Fruit fly (Drosophila melanogaster) whole organism, embryonic: ENCODE results near the gene CG18135.

Experiments used
- CG10565 ChIP-seq: fragments of 200-800 bp; sonication (Bioruptor generic); optimal IDR thresholded peaks from 3 replicates; lab custom pipeline; 2016; ENCODE audit warnings: missing biosample characterization, mild to moderate bottlenecking, missing genetic modification characterization
- CG13894 ChIP-seq: fragments of 200-800 bp; sonication (Bioruptor generic); optimal IDR thresholded peaks from 3 replicates; lab custom pipeline; 2018; ENCODE audit warnings: missing biosample characterization, mild to moderate bottlenecking, missing genetic modification characterization, moderate library complexity
- CG1603 ChIP-seq: fragments of 200-800 bp; sonication (Bioruptor generic); optimal IDR thresholded peaks from 2 replicates; lab custom pipeline; 2019; ENCODE audit warnings: missing biosample characterization, mild to moderate bottlenecking, missing genetic modification characterization, moderate library complexity
- CG2120 ChIP-seq: fragments of 200-800 bp; sonication (Bioruptor generic); optimal IDR thresholded peaks from 3 replicates; lab custom pipeline; 2016; ENCODE audit warnings: missing biosample characterization, missing genetic modification characterization
- CG30020 ChIP-seq: fragments of 200-800 bp; optimal IDR thresholded peaks from 2 replicates; lab custom pipeline; 2019; ENCODE audit warnings: missing biosample characterization, mild to moderate bottlenecking, missing genetic modification characterization, moderate library complexity
- CG31388 ChIP-seq: fragments of 200-800 bp; sonication (Bioruptor generic); optimal IDR thresholded peaks from 2 replicates; lab custom pipeline; 2016; ENCODE audit warnings: missing biosample characterization, missing genetic modification characterization
- CG32767 ChIP-seq: fragments of 200-800 bp; sonication (Bioruptor generic); IDR thresholded peaks from 2 replicates; pipeline ENCODE4 v1.3.6; 2022; ENCODE audit warnings: missing biosample characterization, missing genetic modification characterization
- CG34224 ChIP-seq: fragments of 200-800 bp; sonication (Bioruptor generic); IDR thresholded peaks from 3 replicates; pipeline ENCODE4 v1.3.6; 2022; ENCODE audit warnings: missing biosample characterization, missing genetic modification characterization; ENCODE audit not compliant: partially characterized antibody
- CG4424 ChIP-seq: fragments of 200-800 bp; sonication (Bioruptor generic); optimal IDR thresholded peaks from 3 replicates; lab custom pipeline; 2016; ENCODE audit warnings: missing biosample characterization, missing genetic modification characterization
- CG4707 ChIP-seq: fragments of 200-800 bp; sonication (Bioruptor generic); optimal IDR thresholded peaks from 2 replicates; lab custom pipeline; 2018; ENCODE audit warnings: missing biosample characterization, mild to moderate bottlenecking, missing genetic modification characterization, moderate library complexity
- CG4730 ChIP-seq: fragments of 200-800 bp; sonication (Bioruptor generic); IDR thresholded peaks from 2 replicates; pipeline ENCODE4 v1.3.6; 2022; ENCODE audit warnings: missing biosample characterization, missing genetic modification characterization
- CG5953 ChIP-seq: fragments of 200-800 bp; sonication (Bioruptor generic); IDR thresholded peaks from 2 replicates; pipeline ENCODE4 v1.3.6; 2022; ENCODE audit warnings: missing biosample characterization, missing genetic modification characterization
- CG6254 ChIP-seq: fragments of 200-800 bp; sonication (Bioruptor generic); optimal IDR thresholded peaks from 3 replicates; lab custom pipeline; 2017; ENCODE audit warnings: mild to moderate bottlenecking, missing biosample characterization, missing genetic modification reagents, missing genetic modification characterization
- CG6791 ChIP-seq: fragments of 200-800 bp; sonication (Bioruptor generic); IDR thresholded peaks from 3 replicates; pipeline ENCODE4 v1.3.6; 2022; ENCODE audit warnings: missing biosample characterization, missing genetic modification characterization; ENCODE audit not compliant: partially characterized antibody
- CG7839 ChIP-seq: fragments of 200-800 bp; sonication (Bioruptor generic); optimal IDR thresholded peaks from 3 replicates; lab custom pipeline; 2018; ENCODE audit warnings: missing biosample characterization, mild to moderate bottlenecking, missing genetic modification characterization, moderate library complexity
- CG9797 ChIP-seq: fragments of 200-800 bp; sonication (Bioruptor generic); optimal IDR thresholded peaks from 3 replicates; lab custom pipeline; 2018; ENCODE audit warnings: missing biosample characterization, mild to moderate bottlenecking, missing genetic modification characterization
- Deaf1 ChIP-seq: fragments of 200-800 bp; optimal IDR thresholded peaks from 3 replicates; lab custom pipeline; 2019; ENCODE audit warnings: missing biosample characterization, mild to moderate bottlenecking, missing genetic modification characterization, moderate library complexity
- Fer2 ChIP-seq: fragments of 200-800 bp; sonication (Bioruptor generic); optimal IDR thresholded peaks from 2 replicates; lab custom pipeline; 2018; ENCODE audit warnings: missing biosample characterization, mild to moderate bottlenecking, missing genetic modification characterization, moderate library complexity
- Gsc ChIP-seq: fragments of 200-800 bp; sonication (Bioruptor generic); IDR thresholded peaks from 2 replicates; pipeline ENCODE4 v1.3.6; 2022; ENCODE audit warnings: missing biosample characterization, missing genetic modification characterization
- Hr51 ChIP-seq, 2 experiments: fragments of 200-800 bp; sonication (Bioruptor generic); optimal IDR thresholded peaks; 2 replicates in 1 of 2; 3 replicates in 1 of 2; lab custom pipeline; 2016 to 2018; ENCODE audit warnings: missing biosample characterization in 2 of 2, missing genetic modification characterization in 2 of 2, mild to moderate bottlenecking in 1 of 2, moderate library complexity in 1 of 2
- Meics ChIP-seq: fragments of 200-800 bp; sonication (Bioruptor generic); optimal IDR thresholded peaks from 2 replicates; lab custom pipeline; 2017; ENCODE audit warnings: missing biosample characterization, mild to moderate bottlenecking, missing genetic modification characterization
- NFAT ChIP-seq: fragments of 200-800 bp; sonication (Bioruptor generic); IDR thresholded peaks from 2 replicates; pipeline ENCODE4 v1.3.6; 2022; ENCODE audit warnings: missing biosample characterization, missing genetic modification characterization
- Nf-YB ChIP-seq: fragments of 200-800 bp; sonication (Bioruptor generic); optimal IDR thresholded peaks from 3 replicates; lab custom pipeline; 2019; ENCODE audit warnings: missing biosample characterization, mild to moderate bottlenecking, missing genetic modification characterization, moderate library complexity
- Oli ChIP-seq: fragments of 200-800 bp; sonication (Bioruptor generic); optimal IDR thresholded peaks from 2 replicates; lab custom pipeline; 2018; ENCODE audit warnings: missing biosample characterization, mild to moderate bottlenecking, missing genetic modification characterization, moderate library complexity
- Opbp ChIP-seq: fragments of 200-800 bp; sonication (Bioruptor generic); IDR thresholded peaks from 3 replicates; pipeline ENCODE4 v1.3.6; 2022; ENCODE audit warnings: missing biosample characterization, missing genetic modification characterization; ENCODE audit not compliant: partially characterized antibody
- Sin3A ChIP-seq: fragments of >200 bp; optimal IDR thresholded peaks from 2 replicates; lab custom pipeline; 2018
- Six4 ChIP-seq: fragments of 200-800 bp; sonication (Bioruptor generic); optimal IDR thresholded peaks from 2 replicates; lab custom pipeline; 2016; ENCODE audit warnings: missing biosample characterization, missing genetic modification characterization
- Ssrp ChIP-seq: fragments of 200-800 bp; sonication (Bioruptor generic); optimal IDR thresholded peaks from 2 replicates; lab custom pipeline; 2018; ENCODE audit warnings: missing biosample characterization, mild to moderate bottlenecking, missing genetic modification characterization, moderate library complexity
- Tbp ChIP-seq: fragments of >200 bp; optimal IDR thresholded peaks from 2 replicates; lab custom pipeline; 2018; ENCODE audit warnings: missing biosample characterization, missing genetic modification characterization
- Xrp1 ChIP-seq: fragments of 200-800 bp; sonication (Bioruptor generic); IDR thresholded peaks from 2 replicates; pipeline ENCODE4 v1.3.6; 2022; ENCODE audit warnings: missing biosample characterization, missing genetic modification characterization
- abd-A ChIP-seq: fragments of 200-800 bp; sonication (Bioruptor generic); optimal IDR thresholded peaks from 3 replicates; lab custom pipeline; 2019; ENCODE audit warnings: missing biosample characterization, mild to moderate bottlenecking, missing genetic modification characterization, moderate library complexity
- btn ChIP-seq: fragments of 200-800 bp; sonication (Bioruptor generic); optimal IDR thresholded peaks from 2 replicates; lab custom pipeline; 2016; ENCODE audit warnings: missing biosample characterization, missing genetic modification characterization
- gcm2 ChIP-seq: fragments of 200-800 bp; sonication (Bioruptor generic); optimal IDR thresholded peaks from 2 replicates; lab custom pipeline; 2016; ENCODE audit warnings: missing biosample characterization, missing genetic modification characterization
- hb ChIP-seq: fragments of 200-800 bp; sonication (Bioruptor generic); IDR thresholded peaks from 3 replicates; pipeline ENCODE4 v1.3.6; 2022; ENCODE audit warnings: missing biosample characterization, missing genetic modification characterization; ENCODE audit not compliant: partially characterized antibody
- kni ChIP-seq: fragments of 200-800 bp; sonication (Bioruptor generic); optimal IDR thresholded peaks from 3 replicates; lab custom pipeline; 2017; ENCODE audit warnings: mild to moderate bottlenecking, missing biosample characterization, missing genetic modification reagents, missing genetic modification characterization
- lab ChIP-seq: fragments of 200-800 bp; sonication (Bioruptor generic); optimal IDR thresholded peaks from 3 replicates; lab custom pipeline; 2017; ENCODE audit warnings: missing biosample characterization, missing genetic modification characterization, mild to moderate bottlenecking, moderate library complexity, missing genetic modification reagents
- prd ChIP-seq, 3 experiments: fragments of >200 bp in 2 of 3; fragments of 200-800 bp in 1 of 3; sonication (Bioruptor generic) in 1 of 3; optimal IDR thresholded peaks in 2 of 3; IDR thresholded peaks in 1 of 3; 2 replicates in 2 of 3; 3 replicates in 1 of 3; pipeline versions ENCODE4 v1.3.6 to Lab custom; 2017 to 2022; ENCODE audit warnings: missing biosample characterization in 1 of 3, missing genetic modification characterization in 1 of 3
- ro ChIP-seq: fragments of 200-800 bp; sonication (Bioruptor generic); IDR thresholded peaks from 2 replicates; pipeline ENCODE4 v1.3.6; 2022; ENCODE audit warnings: missing biosample characterization, missing genetic modification characterization
- sd ChIP-seq: fragments of 200-800 bp; sonication (Bioruptor generic); optimal IDR thresholded peaks from 3 replicates; lab custom pipeline; 2018; ENCODE audit warnings: missing biosample characterization, mild to moderate bottlenecking, missing genetic modification characterization, moderate library complexity
- slou ChIP-seq: fragments of 200-800 bp; sonication (Bioruptor generic); optimal IDR thresholded peaks from 3 replicates; lab custom pipeline; 2016; ENCODE audit warnings: missing biosample characterization, missing genetic modification characterization
- ssp ChIP-seq: fragments of 200-800 bp; sonication (Bioruptor generic); IDR thresholded peaks from 2 replicates; pipeline ENCODE4 v1.3.6; 2022; ENCODE audit warnings: missing biosample characterization, missing genetic modification characterization
- trem ChIP-seq: fragments of 200-800 bp; optimal IDR thresholded peaks from 3 replicates; lab custom pipeline; 2019; ENCODE audit warnings: missing biosample characterization, mild to moderate bottlenecking, missing genetic modification characterization, moderate library complexity
- zfh1 ChIP-seq: fragments of 200-800 bp; sonication (Bioruptor generic); IDR thresholded peaks from 3 replicates; pipeline ENCODE4 v1.3.6; 2022; ENCODE audit warnings: missing biosample characterization, missing genetic modification characterization
- zfh2 ChIP-seq: fragments of 200-800 bp; sonication (Bioruptor generic); optimal IDR thresholded peaks from 2 replicates; lab custom pipeline; 2016; ENCODE audit warnings: missing biosample characterization, missing genetic modification characterization

Gene CG18135

DNA sequence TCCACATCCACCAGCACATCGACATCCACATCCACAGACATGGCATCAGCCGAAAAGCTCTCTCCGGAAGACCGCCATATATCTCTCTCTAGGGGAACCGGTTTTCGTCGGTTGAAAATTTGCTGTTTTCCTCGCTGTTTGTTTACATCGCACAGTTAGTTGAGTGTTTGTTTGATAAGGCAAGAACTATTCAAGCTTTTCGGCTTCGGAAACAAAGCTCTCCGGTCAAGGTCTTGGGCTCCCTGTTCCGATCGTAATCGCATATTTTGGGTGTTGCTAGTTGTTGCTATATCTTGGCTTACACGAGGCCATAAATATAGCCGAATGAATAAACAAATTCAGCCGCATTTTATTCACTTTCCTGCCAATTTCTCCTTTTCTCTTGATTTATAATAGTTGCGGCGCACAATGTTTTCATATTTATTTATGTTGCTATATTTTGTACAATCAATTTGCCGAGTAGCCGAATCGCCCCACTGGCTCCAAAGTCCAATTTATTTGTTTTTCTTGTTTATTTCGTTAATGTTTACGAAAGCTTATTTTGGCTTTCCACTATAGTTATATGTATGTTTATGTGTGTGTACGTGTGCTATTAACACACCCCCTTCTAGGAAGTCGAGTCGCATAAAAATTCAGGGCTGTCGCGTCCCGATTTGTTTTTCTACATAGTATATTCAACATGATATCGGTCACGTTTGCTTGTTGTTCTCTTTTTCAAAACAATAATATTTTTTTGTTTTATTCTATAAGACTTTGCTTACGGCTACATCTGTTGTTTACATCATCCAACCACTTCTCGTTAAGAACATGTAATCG lies 1.1 kb downstream of the CG18135 start (continued):
- TF ChIP-seq Hr51 (GFP tag; optimal IDR thresholded peaks at IDR 0.05; lab: Kevin White, UChicago) = peak in 1 of 2 experiments; percentile 27
- peak; percentile 59 for TF ChIP-seq abd-A (tag; lab: Kevin White, UChicago)
- no peak for TF ChIP-seq Nf-YB (GFP tag; lab: Kevin White, UChicago)
- peak; percentile 81 for TF ChIP-seq CG13894 (tag; lab: Kevin White, UChicago)
- TF ChIP-seq Fer2 (tag; lab: Kevin White, UChicago) = peak; percentile 13
- TF ChIP-seq CG10565 (GFP tag; lab: Kevin White, UChicago) = no peak

DNA sequence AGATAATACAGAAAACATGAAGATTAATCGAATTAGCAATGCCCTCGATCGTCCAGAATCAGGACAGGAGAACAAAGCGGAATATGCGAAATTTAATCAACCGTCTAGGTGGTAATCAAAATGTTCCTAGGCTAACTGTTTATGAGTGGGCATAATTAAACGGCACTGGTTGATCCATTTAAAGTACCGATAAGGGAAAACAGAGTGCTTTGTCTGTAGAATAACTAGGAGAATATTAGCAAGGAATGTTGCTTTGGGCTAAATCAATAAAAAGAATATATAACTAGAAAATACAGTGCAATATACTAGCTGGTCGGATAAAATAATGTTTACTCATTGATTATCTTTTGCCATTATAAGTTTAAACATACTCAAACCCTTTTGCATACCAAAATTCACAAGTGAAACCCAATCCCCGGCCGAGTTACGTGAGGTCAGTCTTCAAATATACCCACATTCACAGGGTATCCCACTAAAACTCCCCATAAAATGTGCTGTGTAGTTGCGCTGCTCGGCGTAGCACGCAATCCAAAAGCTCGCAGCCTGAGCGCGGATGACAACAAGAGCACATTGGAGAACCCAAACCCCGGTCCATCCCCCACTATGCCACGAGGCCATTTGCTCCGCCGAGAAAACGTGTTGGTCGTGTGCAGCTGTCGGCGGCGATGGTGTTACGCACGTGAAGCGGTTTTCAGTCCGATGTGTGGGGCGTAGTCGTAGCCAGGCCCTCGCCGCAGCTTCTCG lies 1.9 kb downstream of the CG18135 start:
- TF ChIP-seq prd (optimal IDR thresholded peaks at IDR 0.05; lab: Kevin White, UChicago) = no peak
- TF ChIP-seq prd (GFP tag; IDR thresholded peaks at IDR 0.05; lab: Robert Waterston, UW) = peak; percentile 74
- no peak for TF ChIP-seq zfh1 (GFP tag; lab: Robert Waterston, UW)
- TF ChIP-seq CG7839 (tag; lab: Kevin White, UChicago) = peak; percentile 79
- no peak for TF ChIP-seq CG9797 (GFP tag; lab: Kevin White, UChicago)
- TF ChIP-seq CG6254 (GFP tag; lab: Kevin White, UChicago) = peak; percentile 2
- TF ChIP-seq CG5953 (GFP tag; lab: Robert Waterston, UW) = no peak
- TF ChIP-seq CG32767 (GFP tag; lab: Robert Waterston, UW) = no peak
- no peak for TF ChIP-seq Xrp1 (GFP tag; lab: Robert Waterston, UW)
- TF ChIP-seq trem (tag; lab: Kevin White, UChicago) = no peak
- no peak for TF ChIP-seq CG30020
- TF ChIP-seq Meics (GFP tag; lab: Kevin White, UChicago) = peak; percentile 89
- no peak for TF ChIP-seq Tbp (GFP tag; lab: Kevin White, UChicago)
- peak; percentile 8 for TF ChIP-seq CG1603
- peak; percentile 34; the same call in 1 of the 2 replicates for TF ChIP-seq CG4730 (GFP tag; lab: Robert Waterston, UW)
- peak; percentile 42 for TF ChIP-seq NFAT (GFP tag; lab: Robert Waterston, UW)
- TF ChIP-seq kni (GFP tag; lab: Kevin White, UChicago) = peak; percentile 59
- no peak for TF ChIP-seq Gsc (GFP tag; lab: Robert Waterston, UW)
- no peak for TF ChIP-seq Opbp (GFP tag; lab: Robert Waterston, UW)
- peak; percentile 84 for TF ChIP-seq Deaf1 (tag; lab: Kevin White, UChicago)
- TF ChIP-seq CG4424 (GFP tag; lab: Kevin White, UChicago) = peak; percentile 53
- TF ChIP-seq slou = peak; percentile 73
- TF ChIP-seq CG6791 (GFP tag; lab: Robert Waterston, UW) = 0 out of 3 replicates have a peak, but pooled peaks have one; percentile 37
- 0 out of 2 replicates have a peak, but pooled peaks have one; percentile 14 for TF ChIP-seq ro (GFP tag; lab: Robert Waterston, UW)
- TF ChIP-seq gcm2 (GFP tag; lab: Kevin White, UChicago) = no peak
- no peak for TF ChIP-seq btn (GFP tag; lab: Kevin White, UChicago)
- peak; percentile 57; the same call in 2 of the 3 replicates for TF ChIP-seq CG34224 (GFP tag; lab: Robert Waterston, UW)
- peak; percentile 88 for TF ChIP-seq zfh2 (GFP tag; lab: Kevin White, UChicago)
- peak; percentile 55 for TF ChIP-seq Nf-YB (GFP tag; lab: Kevin White, UChicago)
- peak; percentile 18 for TF ChIP-seq CG31388 (GFP tag; lab: Kevin White, UChicago)
- TF ChIP-seq Ssrp (tag; lab: Kevin White, UChicago) = peak; percentile 37
- TF ChIP-seq Oli (tag; lab: Kevin White, UChicago) = peak; percentile 79
- TF ChIP-seq sd (tag; lab: Kevin White, UChicago) = no peak
- no peak for TF ChIP-seq Sin3A (lab: Kevin White, UChicago)
- peak; percentile 93 for TF ChIP-seq CG2120 (GFP tag; lab: Kevin White, UChicago)
- TF ChIP-seq Six4 (GFP tag; lab: Kevin White, UChicago) = peak; percentile 24
- peak; percentile 52; the same call in 1 of the 2 replicates for TF ChIP-seq ssp (GFP tag; lab: Robert Waterston, UW)
- TF ChIP-seq hb (GFP tag; lab: Robert Waterston, UW) = no peak
- TF ChIP-seq lab = peak; percentile 70
- no peak for TF ChIP-seq CG4707 (GFP tag; lab: Kevin White, UChicago)
